Fruit fly (Drosophila melanogaster) whole organism, embryonic: ENCODE measurements around the gene Drgx.

Experiments used
- CG10321 ChIP-seq: fragments of 200-800 bp; sonication (Bioruptor generic); IDR thresholded peaks from 2 replicates; pipeline ENCODE4 v1.3.6; 2022; ENCODE audit warnings: missing biosample characterization, missing genetic modification characterization
- CG10431 ChIP-seq: fragments of 200-800 bp; sonication (Bioruptor generic); optimal IDR thresholded peaks from 3 replicates; lab custom pipeline; 2018; ENCODE audit warnings: missing biosample characterization, mild to moderate bottlenecking, missing genetic modification characterization
- CG12071 ChIP-seq: fragments of 200-800 bp; sonication (Bioruptor generic); optimal IDR thresholded peaks from 3 replicates; lab custom pipeline; 2018; ENCODE audit warnings: missing biosample characterization, mild to moderate bottlenecking, missing genetic modification characterization
- CG12942 ChIP-seq: fragments of 200-800 bp; sonication (Bioruptor generic); optimal IDR thresholded peaks from 3 replicates; lab custom pipeline; 2016; ENCODE audit warnings: missing biosample characterization, missing genetic modification characterization
- CG14710 ChIP-seq: fragments of 200-800 bp; sonication (Bioruptor generic); optimal IDR thresholded peaks from 3 replicates; lab custom pipeline; 2019; ENCODE audit warnings: missing biosample characterization, mild to moderate bottlenecking, missing genetic modification characterization, moderate library complexity
- CG15696 ChIP-seq: fragments of 200-800 bp; sonication (Bioruptor generic); optimal IDR thresholded peaks from 2 replicates; lab custom pipeline; 2019; ENCODE audit warnings: missing biosample characterization, mild to moderate bottlenecking, missing genetic modification characterization, moderate library complexity
- CG17385 ChIP-seq: fragments of 200-800 bp; sonication (Bioruptor generic); optimal IDR thresholded peaks from 3 replicates; lab custom pipeline; 2018; ENCODE audit warnings: missing biosample characterization, mild to moderate bottlenecking, missing genetic modification characterization
- CG17829 ChIP-seq: fragments of 200-800 bp; optimal IDR thresholded peaks from 2 replicates; lab custom pipeline; 2019; ENCODE audit warnings: missing biosample characterization, mild to moderate bottlenecking, missing genetic modification characterization, moderate library complexity
- CG32772 ChIP-seq: fragments of 200-800 bp; sonication (Bioruptor generic); IDR thresholded peaks from 2 replicates; pipeline ENCODE4 v1.3.6; 2022; ENCODE audit warnings: missing biosample characterization, missing genetic modification characterization
- CG4328 ChIP-seq: fragments of 200-800 bp; sonication (Bioruptor generic); optimal IDR thresholded peaks from 3 replicates; lab custom pipeline; 2017; ENCODE audit warnings: missing biosample characterization, missing genetic modification reagents, missing genetic modification characterization
- CG4360 ChIP-seq: fragments of 200-800 bp; sonication (Bioruptor generic); IDR thresholded peaks from 2 replicates; pipeline ENCODE4 v1.3.6; 2022; ENCODE audit warnings: missing biosample characterization, missing genetic modification characterization
- CG5953 ChIP-seq: fragments of 200-800 bp; sonication (Bioruptor generic); IDR thresholded peaks from 2 replicates; pipeline ENCODE4 v1.3.6; 2022; ENCODE audit warnings: missing biosample characterization, missing genetic modification characterization
- CG8359 ChIP-seq: fragments of 200-800 bp; sonication (Bioruptor generic); optimal IDR thresholded peaks from 2 replicates; lab custom pipeline; 2017; ENCODE audit warnings: missing biosample characterization, mild to moderate bottlenecking, missing genetic modification characterization, borderline replicate concordance
- CG8924 ChIP-seq: fragments of 200-800 bp; optimal IDR thresholded peaks from 3 replicates; lab custom pipeline; 2019; ENCODE audit warnings: missing biosample characterization, mild to moderate bottlenecking, missing genetic modification characterization, moderate library complexity
- CG8944 ChIP-seq: fragments of 200-800 bp; sonication (Bioruptor generic); optimal IDR thresholded peaks from 3 replicates; lab custom pipeline; 2016; ENCODE audit warnings: missing biosample characterization, missing genetic modification characterization
- CG9609 ChIP-seq: fragments of 200-800 bp; sonication (Bioruptor generic); optimal IDR thresholded peaks from 3 replicates; lab custom pipeline; 2016; ENCODE audit warnings: missing biosample characterization, missing genetic modification characterization
- CG9932 ChIP-seq: fragments of 200-800 bp; sonication (Bioruptor generic); IDR thresholded peaks from 2 replicates; pipeline ENCODE4 v1.3.6; 2022; ENCODE audit warnings: missing biosample characterization, missing genetic modification characterization
- D19B ChIP-seq: fragments of 200-800 bp; sonication (Bioruptor generic); optimal IDR thresholded peaks from 2 replicates; lab custom pipeline; 2017; ENCODE audit warnings: missing biosample characterization, mild to moderate bottlenecking, missing genetic modification characterization
- Dref ChIP-seq: fragments of 200-800 bp; sonication (Bioruptor generic); IDR thresholded peaks from 2 replicates; pipeline ENCODE4 v1.3.6; 2022; ENCODE audit warnings: missing biosample characterization, missing genetic modification characterization
- E2f1 ChIP-seq: fragments of 200-800 bp; sonication (Bioruptor generic); IDR thresholded peaks from 2 replicates; pipeline ENCODE4 v1.3.6; 2022; ENCODE audit warnings: missing biosample characterization, missing genetic modification characterization
- H2.0 ChIP-seq: fragments of 200-800 bp; sonication (Bioruptor generic); IDR thresholded peaks from 2 replicates; pipeline ENCODE4 v1.3.6; 2022; ENCODE audit warnings: missing biosample characterization, missing genetic modification characterization
- HmgD ChIP-seq: fragments of 200-800 bp; sonication (Bioruptor generic); optimal IDR thresholded peaks from 3 replicates; lab custom pipeline; 2016; ENCODE audit warnings: missing biosample characterization, missing genetic modification characterization
- Hmr ChIP-seq: fragments of 200-800 bp; sonication (Bioruptor generic); optimal IDR thresholded peaks from 3 replicates; lab custom pipeline; 2017; ENCODE audit warnings: mild to moderate bottlenecking, missing biosample characterization, missing genetic modification reagents, missing genetic modification characterization
- Hr39 ChIP-seq: fragments of >200 bp; optimal IDR thresholded peaks from 2 replicates; lab custom pipeline; 2017
- Jarid2 ChIP-seq: fragments of 200-800 bp; sonication (Bioruptor generic); optimal IDR thresholded peaks from 3 replicates; lab custom pipeline; 2017; ENCODE audit warnings: mild to moderate bottlenecking, missing biosample characterization, missing genetic modification reagents, missing genetic modification characterization
- Lpt ChIP-seq: fragments of >200 bp; optimal IDR thresholded peaks from 2 replicates; lab custom pipeline; 2018; ENCODE audit warnings: missing biosample characterization, missing genetic modification characterization
- Ptx1 ChIP-seq: fragments of 200-800 bp; sonication (Bioruptor generic); IDR thresholded peaks from 2 replicates; pipeline ENCODE4 v1.3.6; 2022; ENCODE audit warnings: missing biosample characterization, missing genetic modification characterization
- Stat92E ChIP-seq, 3 experiments: fragments of >200 bp in 2 of 3; fragments of 200-800 bp in 1 of 3; sonication (Bioruptor generic) in 1 of 3; optimal IDR thresholded peaks; 2 replicates each; lab custom pipeline; 2017 to 2019; ENCODE audit warnings: missing biosample characterization in 3 of 3, missing genetic modification characterization in 3 of 3, mild to moderate bottlenecking in 1 of 3, moderate library complexity in 1 of 3
- ash1 ChIP-seq: fragments of 200-800 bp; sonication (Bioruptor generic); optimal IDR thresholded peaks from 2 replicates; lab custom pipeline; 2018; ENCODE audit warnings: missing biosample characterization, mild to moderate bottlenecking, missing genetic modification characterization
- bsh ChIP-seq, 2 experiments: fragments of 200-800 bp; sonication (Bioruptor generic); optimal IDR thresholded peaks; 2 replicates each; lab custom pipeline; 2017 to 2018; ENCODE audit warnings: mild to moderate bottlenecking in 2 of 2, missing biosample characterization in 2 of 2, missing genetic modification characterization in 2 of 2, moderate library complexity in 1 of 2
- emc ChIP-seq: fragments of 200-800 bp; sonication (Bioruptor generic); optimal IDR thresholded peaks from 2 replicates; lab custom pipeline; 2016; ENCODE audit warnings: missing biosample characterization, missing genetic modification characterization
- eve ChIP-seq, 2 experiments: fragments of >200 bp; optimal IDR thresholded peaks; 2 replicates each; lab custom pipeline; 2017; ENCODE audit warnings: missing biosample characterization in 2 of 2, missing genetic modification characterization in 2 of 2
- ewg ChIP-seq: fragments of 200-800 bp; sonication (Bioruptor generic); optimal IDR thresholded peaks from 3 replicates; lab custom pipeline; 2017; ENCODE audit warnings: mild to moderate bottlenecking, missing biosample characterization, missing genetic modification reagents, missing genetic modification characterization
- fd102C ChIP-seq: fragments of 200-800 bp; sonication (Bioruptor generic); optimal IDR thresholded peaks from 2 replicates; lab custom pipeline; 2018; ENCODE audit warnings: missing biosample characterization, mild to moderate bottlenecking, missing genetic modification characterization, moderate library complexity
- gfzf ChIP-seq: fragments of 200-800 bp; sonication (Bioruptor generic); optimal IDR thresholded peaks from 2 replicates; lab custom pipeline; 2016; ENCODE audit warnings: missing biosample characterization, mild to moderate bottlenecking, missing genetic modification characterization, moderate library complexity
- gsb-n ChIP-seq: fragments of 200-800 bp; sonication (Bioruptor generic); optimal IDR thresholded peaks from 3 replicates; lab custom pipeline; 2018; ENCODE audit warnings: missing biosample characterization, mild to moderate bottlenecking, missing genetic modification characterization
- jumu ChIP-seq: fragments of 200-800 bp; sonication (Bioruptor generic); optimal IDR thresholded peaks from 3 replicates; lab custom pipeline; 2016; ENCODE audit warnings: missing biosample characterization, missing genetic modification characterization
- kay ChIP-seq: fragments of 200-800 bp; sonication (Bioruptor generic); optimal IDR thresholded peaks from 2 replicates; lab custom pipeline; 2016; ENCODE audit warnings: missing biosample characterization, missing genetic modification characterization
- lola ChIP-seq, 3 experiments: fragments of >200 bp in 2 of 3; fragments of 200-800 bp in 1 of 3; sonication (Bioruptor generic) in 1 of 3; optimal IDR thresholded peaks; 2 replicates each; lab custom pipeline; 2017 to 2019; ENCODE audit warnings: missing biosample characterization in 3 of 3, missing genetic modification characterization in 3 of 3, mild to moderate bottlenecking in 1 of 3, moderate library complexity in 1 of 3
- p53 ChIP-seq: fragments of 200-800 bp; sonication (Bioruptor generic); optimal IDR thresholded peaks from 2 replicates; lab custom pipeline; 2016; ENCODE audit warnings: missing biosample characterization, missing genetic modification characterization
- pan ChIP-seq, 4 experiments: fragments of >200 bp in 3 of 4; fragments of 200-800 bp in 1 of 4; sonication (Bioruptor generic) in 1 of 4; optimal IDR thresholded peaks in 3 of 4; IDR thresholded peaks in 1 of 4; 2 replicates each; pipeline versions ENCODE4 v1.3.6 to Lab custom; 2017 to 2022; ENCODE audit warnings: missing biosample characterization in 2 of 4, missing genetic modification characterization in 2 of 4, mixed read lengths in 1 of 4
- pfk ChIP-seq: fragments of 200-800 bp; sonication (Bioruptor generic); optimal IDR thresholded peaks from 2 replicates; lab custom pipeline; 2018; ENCODE audit warnings: missing biosample characterization, mild to moderate bottlenecking, missing genetic modification characterization, moderate library complexity
- pzg ChIP-seq: fragments of 200-800 bp; sonication (Bioruptor generic); optimal IDR thresholded peaks from 3 replicates; lab custom pipeline; 2018; ENCODE audit warnings: missing biosample characterization, mild to moderate bottlenecking, missing genetic modification characterization, moderate library complexity
- scrt ChIP-seq: fragments of 200-800 bp; sonication (Bioruptor generic); optimal IDR thresholded peaks from 2 replicates; lab custom pipeline; 2018; ENCODE audit warnings: missing biosample characterization, mild to moderate bottlenecking, missing genetic modification characterization, moderate library complexity
- sob ChIP-seq: fragments of 200-800 bp; sonication (Bioruptor generic); IDR thresholded peaks from 2 replicates; pipeline ENCODE4 v1.3.6; 2022; ENCODE audit warnings: missing biosample characterization, missing genetic modification characterization
- tin ChIP-seq: fragments of 200-800 bp; sonication (Bioruptor generic); optimal IDR thresholded peaks from 3 replicates; lab custom pipeline; 2016; ENCODE audit warnings: missing biosample characterization, missing genetic modification characterization
- unpg ChIP-seq: fragments of 200-800 bp; sonication (Bioruptor generic); optimal IDR thresholded peaks from 3 replicates; lab custom pipeline; 2018; ENCODE audit warnings: missing biosample characterization, mild to moderate bottlenecking, missing genetic modification characterization, moderate library complexity
- zen2 ChIP-seq: fragments of 200-800 bp; sonication (Bioruptor generic); IDR thresholded peaks from 3 replicates; pipeline ENCODE4 v1.3.6; 2022; ENCODE audit warnings: missing biosample characterization, missing genetic modification characterization; ENCODE audit not compliant: partially characterized antibody

Gene Drgx

dm6 chr2L:3624784-3625183 lies 37.8 kb upstream of the Drgx start (continued):
- TF ChIP-seq CG17829 (tag; lab: Kevin White, UChicago) (peak; percentile 34), Stat92E (GFP tag; optimal IDR thresholded peaks at IDR 0.05; lab: Kevin White, UChicago) (no peak)

DNA sequence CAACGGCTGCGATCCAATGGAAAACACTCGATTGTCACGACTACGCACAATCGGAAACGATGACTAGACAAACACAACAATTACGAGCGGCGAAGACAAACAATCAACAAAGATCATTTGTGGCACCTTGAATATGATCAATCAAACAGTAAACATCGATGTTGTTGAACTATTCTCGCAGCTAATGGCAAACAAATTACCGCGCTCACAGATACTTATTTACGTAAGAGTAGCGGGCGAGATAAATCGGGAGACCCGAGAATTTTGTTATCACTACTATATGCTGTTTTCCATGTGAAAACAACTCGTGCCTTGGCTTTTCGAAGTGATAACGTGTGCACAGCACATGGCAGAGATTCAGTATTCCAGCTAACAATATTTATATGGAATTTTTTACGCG lies 33.7 kb upstream of the Drgx start:
- peak; percentile 63 for TF ChIP-seq CG12942 (GFP tag; lab: Kevin White, UChicago)
- peak; percentile 80 for TF ChIP-seq jumu (GFP tag; lab: Kevin White, UChicago)
- TF ChIP-seq ash1 (GFP tag; lab: Kevin White, UChicago), result peak; percentile 67
- peak; percentile 84 for TF ChIP-seq CG8924
- TF ChIP-seq CG4360 (GFP tag; lab: Robert Waterston, UW), result peak; percentile 66
- peak; percentile 92 for TF ChIP-seq Hmr (GFP tag; lab: Kevin White, UChicago)
- TF ChIP-seq pfk (GFP tag; lab: Kevin White, UChicago), result peak; percentile 77
- TF ChIP-seq CG10321, result no peak
- TF ChIP-seq ewg, result no peak
- no peak for TF ChIP-seq zen2 (GFP tag; lab: Robert Waterston, UW)
- TF ChIP-seq bsh (GFP tag; optimal IDR thresholded peaks at IDR 0.05; lab: Kevin White, UChicago), result peak in 1 of 2 experiments; percentile 9
- peak; percentile 33 for TF ChIP-seq tin
- peak; percentile 20 for TF ChIP-seq D19B (GFP tag; lab: Kevin White, UChicago)
- TF ChIP-seq CG8944 (GFP tag; lab: Kevin White, UChicago), result peak; percentile 74
- no peak for TF ChIP-seq HmgD (GFP tag; lab: Kevin White, UChicago)
- TF ChIP-seq CG9609 (GFP tag; lab: Kevin White, UChicago), result peak; percentile 44
- peak in 1 of 2 experiments; percentile 90 for TF ChIP-seq eve (GFP tag; optimal IDR thresholded peaks at IDR 0.05; lab: Kevin White, UChicago)
- no peak for TF ChIP-seq pzg
- peak; percentile 91 for TF ChIP-seq CG12071 (GFP tag; lab: Kevin White, UChicago)
- no peak for TF ChIP-seq CG32772 (GFP tag; lab: Robert Waterston, UW)
- TF ChIP-seq fd102C (GFP tag; lab: Kevin White, UChicago), result peak; percentile 86
- 0 out of 2 replicates have a peak, but pooled peaks have one; percentile 25 for TF ChIP-seq CG9932 (GFP tag; lab: Robert Waterston, UW)
- TF ChIP-seq Dref (GFP tag; lab: Robert Waterston, UW), result no peak
- peak; percentile 78 for TF ChIP-seq kay (GFP tag; lab: Kevin White, UChicago)
- TF ChIP-seq p53, result peak; percentile 43
- TF ChIP-seq pan (optimal IDR thresholded peaks at IDR 0.05; lab: Kevin White, UChicago), result no peak
- TF ChIP-seq pan (GFP tag; optimal IDR thresholded peaks at IDR 0.05 in 1 of 2, IDR thresholded peaks at IDR 0.05 in 1 of 2), result peak in 1 of 2 experiments; percentile 77
- no peak for TF ChIP-seq Lpt (GFP tag; lab: Kevin White, UChicago)
- no peak for TF ChIP-seq gfzf (GFP tag; lab: Kevin White, UChicago)
- TF ChIP-seq CG14710 (tag; lab: Kevin White, UChicago), result peak; percentile 91
- 0 out of 2 replicates have a peak, but pooled peaks have one; percentile 18 for TF ChIP-seq Ptx1 (GFP tag; lab: Robert Waterston, UW)
- peak; percentile 76 for TF ChIP-seq scrt (GFP tag; lab: Kevin White, UChicago)
- TF ChIP-seq unpg, result peak; percentile 55
- TF ChIP-seq CG4328, result peak; percentile 87
- TF ChIP-seq gsb-n (tag; lab: Kevin White, UChicago), result peak; percentile 57
- peak; percentile 89 for TF ChIP-seq sob (GFP tag; lab: Robert Waterston, UW)
- TF ChIP-seq CG17385 (GFP tag; lab: Kevin White, UChicago), result peak; percentile 77
- no peak for TF ChIP-seq emc
- TF ChIP-seq H2.0, result no peak
- TF ChIP-seq CG8359 (GFP tag; lab: Kevin White, UChicago), result peak; percentile 81
- no peak for TF ChIP-seq CG10431 (GFP tag; lab: Kevin White, UChicago)
- 0 out of 2 replicates have a peak, but pooled peaks have one; percentile 35 for TF ChIP-seq CG5953 (GFP tag; lab: Robert Waterston, UW)
- peak in 1 of 3 experiments; percentile 88 for TF ChIP-seq lola (GFP tag; optimal IDR thresholded peaks at IDR 0.05; lab: Kevin White, UChicago)
- no peak for TF ChIP-seq Hr39 (lab: Kevin White, UChicago)
- TF ChIP-seq CG15696 (tag; lab: Kevin White, UChicago), result peak; percentile 98
- peak; percentile 67 for TF ChIP-seq Jarid2 (GFP tag; lab: Kevin White, UChicago)
- TF ChIP-seq E2f1 (GFP tag; lab: Robert Waterston, UW), result peak; percentile 51; the same call in 1 of the 2 replicates
